Worm (Caenorhabditis elegans): ENCODE measurements around the gene rmh-2.

DNA sequence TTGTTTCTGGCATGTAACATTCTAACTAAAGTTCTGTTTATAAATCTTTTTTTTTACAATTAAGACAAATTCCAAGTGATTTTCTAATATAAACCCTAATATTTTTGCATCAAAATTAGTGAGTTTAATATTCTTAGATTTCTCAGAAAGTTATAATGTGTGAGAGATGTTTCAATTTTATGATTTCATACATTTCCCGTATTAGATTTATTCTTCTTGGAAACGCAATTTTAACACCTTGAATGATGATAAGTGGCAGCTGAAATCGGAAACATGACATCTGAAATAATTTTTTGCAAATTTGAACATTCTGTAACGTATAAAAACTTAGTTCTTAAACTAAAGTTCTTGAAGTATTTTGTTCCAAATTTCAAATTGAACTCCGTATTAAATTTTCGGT is 29.5 kb downstream of the rmh-2 start:
- TF ChIP-seq unc-130 (GFP tag; optimal IDR thresholded peaks at IDR 0.05) (no peak), snpc-1.1 (tag; optimal IDR thresholded peaks at IDR 0.05; ENCODE audit: insufficient read depth) (no peak)

All from whole organism, young adult.